Worm (Caenorhabditis elegans) whole organism, L4/young adult: ENCODE measurements around the gene lelo-3.

ENCODE experiments used
- W03F9.2 ChIP-seq: fragments of 150-350 bp; optimal IDR thresholded peaks from 2 replicates; lab custom pipeline; 2014; ENCODE audit warnings: missing biosample characterization, missing genetic modification characterization
- dao-5 ChIP-seq: sonication (generic microtip); optimal IDR thresholded peaks from 2 replicates; lab custom pipeline; 2016; ENCODE audit warnings: missing genotype, missing genetic modification characterization, moderate library complexity, missing compliant biosample characterization
- him-1 ChIP-seq: sonication (generic microtip); optimal IDR thresholded peaks from 2 replicates; lab custom pipeline; 2016; ENCODE audit warnings: missing genotype, missing genetic modification reagents, missing genetic modification characterization, missing compliant biosample characterization

The lelo-3 gene

ce11 chrX:6022469-6022868 is at the start of gene lelo-3:
Gene lelo-3, minus strand, starts transcription at chrX:6022569.
- no peak for TF ChIP-seq him-1 (tag; lab: Kevin White, UChicago)
- no peak for TF ChIP-seq W03F9.2 (tag; lab: Kevin White, UChicago)
- TF ChIP-seq dao-5 (tag; lab: Kevin White, UChicago) = no peak

DNA sequence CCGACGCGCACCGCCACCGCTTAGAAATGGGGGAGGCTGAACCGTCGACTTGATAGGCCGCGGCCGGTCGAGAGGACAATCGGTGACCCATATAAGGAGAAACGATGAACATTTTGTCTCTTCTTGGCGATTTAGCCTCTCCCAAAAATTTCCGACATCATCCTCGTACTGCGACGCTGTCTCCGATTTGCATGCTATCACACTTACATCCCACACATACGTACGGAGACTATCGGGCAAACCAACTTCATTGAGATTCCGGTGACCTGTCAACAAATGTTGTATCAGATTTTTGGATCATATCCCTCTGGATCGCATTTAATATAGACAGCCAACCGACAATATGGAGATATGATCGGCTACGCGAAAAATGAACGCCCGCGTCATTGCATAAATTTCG is 44.2 kb upstream of the lelo-3 start:
- TF ChIP-seq W03F9.2 (tag; lab: Kevin White, UChicago) (no peak), dao-5 (tag; lab: Kevin White, UChicago) (no peak), him-1 (tag; lab: Kevin White, UChicago) (no peak)

DNA sequence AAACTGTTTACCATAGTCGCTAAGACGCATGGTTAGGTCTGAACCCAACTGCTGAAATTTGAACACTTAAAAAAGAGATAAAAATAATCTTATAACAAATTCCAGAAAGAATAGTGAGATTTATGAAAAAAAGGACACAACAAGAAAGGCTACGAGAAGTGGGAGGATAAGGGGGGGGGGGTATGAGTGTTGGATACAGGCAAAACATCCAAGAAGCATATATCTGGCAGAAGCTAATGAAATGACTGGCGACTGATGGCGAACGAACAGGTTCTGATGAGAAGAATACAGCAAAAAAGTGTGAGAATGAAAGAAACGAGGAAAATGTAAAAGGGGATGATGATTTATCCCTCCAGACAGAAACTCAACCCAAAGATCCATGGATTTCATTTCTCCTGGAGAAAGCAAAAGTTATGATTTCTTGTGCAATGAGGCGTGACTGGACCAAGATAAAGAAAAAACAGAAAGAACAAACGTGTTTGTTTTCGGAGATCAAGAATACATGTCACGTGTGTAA is 43.6 kb upstream of the lelo-3 start, which contains the start of gene ptr-4:
Gene ptr-4 (minus strand): TSS at position 51 of the 517 bp plus-strand sequence.
- TF ChIP-seq dao-5 (tag; lab: Kevin White, UChicago) = no peak
- TF ChIP-seq him-1 (tag; lab: Kevin White, UChicago) = no peak
- TF ChIP-seq W03F9.2 (tag; lab: Kevin White, UChicago) = no peak

DNA sequence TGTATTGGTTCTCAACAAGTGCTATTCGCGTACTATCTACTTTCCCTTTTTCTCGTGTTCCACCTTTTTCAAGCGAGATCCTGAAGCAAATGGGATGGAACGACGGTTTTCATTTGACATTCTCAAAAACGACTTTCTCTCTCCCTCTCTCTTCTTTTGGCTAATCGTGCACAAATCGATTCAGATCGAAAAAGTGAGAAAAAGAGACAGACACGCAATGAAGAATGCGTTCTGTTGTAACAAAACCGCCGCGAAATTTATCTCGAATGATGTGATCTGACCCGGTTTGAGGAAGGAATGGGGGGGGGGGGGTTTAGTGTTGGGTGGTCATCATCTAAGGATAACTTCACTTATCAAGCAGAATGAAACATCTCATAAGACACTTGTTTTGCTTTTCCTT is 42.0 kb upstream of the lelo-3 start:
- TF ChIP-seq dao-5 (tag; lab: Kevin White, UChicago) = no peak
- TF ChIP-seq him-1 (tag; lab: Kevin White, UChicago) = no peak
- no peak for TF ChIP-seq W03F9.2 (tag; lab: Kevin White, UChicago)

ce11 chrX:6059163-6059782 is 36.9 kb upstream of the lelo-3 start:
- TF ChIP-seq him-1 (tag; lab: Kevin White, UChicago) (no peak), W03F9.2 (tag; lab: Kevin White, UChicago) (no peak), dao-5 (tag; lab: Kevin White, UChicago) (no peak)

- TF ChIP-seq him-1 (tag; lab: Kevin White, UChicago) (no peak), dao-5 (tag; lab: Kevin White, UChicago) (no peak)
Measured at ce11 chrX:6057580-6058305, 35.4 kb upstream of the lelo-3 start, which contains the start of gene gln-1. Gene gln-1, plus strand, starts transcription at chrX:6058255.

- no peak for TF ChIP-seq W03F9.2 (tag; lab: Kevin White, UChicago)
- TF ChIP-seq dao-5 (tag; lab: Kevin White, UChicago) = no peak
- no peak for TF ChIP-seq him-1 (tag; lab: Kevin White, UChicago)
Measured at ce11 chrX:6052744-6053143, 30.4 kb upstream of the lelo-3 start, which contains the start of gene C45B2.6. Gene C45B2.6, plus strand, starts transcription at chrX:6052879.

DNA sequence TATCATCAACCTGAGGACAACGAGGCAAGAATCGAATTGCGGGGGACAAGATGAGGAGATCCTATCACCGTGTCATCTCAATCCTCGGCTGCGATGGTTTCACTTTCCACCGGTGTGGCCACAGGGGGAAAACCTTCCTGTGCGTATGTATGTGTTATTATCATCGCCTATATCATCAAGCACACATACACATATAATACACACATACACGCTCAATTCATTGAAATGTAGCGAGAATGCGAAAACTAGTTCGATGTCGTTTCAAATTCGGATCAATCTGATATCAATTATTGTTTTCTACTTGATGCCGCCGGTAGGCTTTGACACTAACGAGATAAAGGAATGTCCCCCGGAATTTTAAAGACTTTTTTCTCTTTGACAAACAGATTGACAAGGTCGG is 28.5 kb upstream of the lelo-3 start:
- no peak for TF ChIP-seq him-1 (tag; lab: Kevin White, UChicago)
- no peak for TF ChIP-seq dao-5 (tag; lab: Kevin White, UChicago)
- TF ChIP-seq W03F9.2 (tag; lab: Kevin White, UChicago) = no peak

DNA sequence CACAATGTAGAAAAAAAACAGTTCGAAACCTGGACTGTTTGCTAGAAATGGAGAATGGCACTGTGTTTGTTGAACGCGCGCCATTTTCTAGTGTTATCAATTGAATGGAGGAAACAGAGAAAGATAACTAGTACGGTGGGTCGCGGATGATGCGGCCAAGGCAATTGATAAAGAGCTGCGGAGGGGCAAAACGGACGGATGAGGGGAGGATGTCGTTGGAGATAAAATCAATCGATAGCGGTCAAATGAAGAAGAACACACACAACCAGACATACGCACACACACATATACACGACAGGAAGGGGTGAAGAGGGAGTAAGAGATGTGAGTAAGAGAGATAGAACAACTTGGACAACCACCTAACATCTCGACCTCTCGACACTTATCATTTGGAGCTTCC is 27.7 kb upstream of the lelo-3 start:
- no peak for TF ChIP-seq dao-5 (tag; lab: Kevin White, UChicago)
- no peak for TF ChIP-seq W03F9.2 (tag; lab: Kevin White, UChicago)
- TF ChIP-seq him-1 (tag; lab: Kevin White, UChicago) = no peak

DNA sequence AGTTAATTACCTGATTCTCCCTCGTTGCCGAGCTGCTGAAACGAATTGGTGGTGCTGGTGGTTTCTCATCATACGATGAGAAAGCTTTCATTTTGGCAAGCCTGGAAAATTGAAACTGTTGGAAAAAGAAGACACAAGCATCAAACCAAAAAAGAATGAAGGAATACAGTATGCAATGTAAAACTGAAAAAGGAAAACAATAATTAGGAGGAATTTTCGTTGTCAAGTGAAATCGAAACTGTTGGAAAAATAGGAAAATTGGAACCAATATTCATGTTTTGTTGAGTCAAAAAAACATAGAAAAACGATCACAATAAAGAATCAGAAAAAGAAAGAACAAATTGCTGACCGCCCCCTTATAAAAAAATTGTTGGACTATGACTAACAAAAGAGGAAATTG is 26.1 kb upstream of the lelo-3 start, which contains the start of gene pak-1:
Gene pak-1 (minus strand): TSS at position 101 of the 400 bp plus-strand sequence.
- TF ChIP-seq dao-5 (tag; lab: Kevin White, UChicago) = no peak
- TF ChIP-seq him-1 (tag; lab: Kevin White, UChicago) = no peak
- no peak for TF ChIP-seq W03F9.2 (tag; lab: Kevin White, UChicago)

ce11 chrX:6043283-6043682 is 20.9 kb upstream of the lelo-3 start:
- TF ChIP-seq W03F9.2 (tag; lab: Kevin White, UChicago) (no peak), dao-5 (tag; lab: Kevin White, UChicago) (no peak), him-1 (tag; lab: Kevin White, UChicago) (no peak)

DNA sequence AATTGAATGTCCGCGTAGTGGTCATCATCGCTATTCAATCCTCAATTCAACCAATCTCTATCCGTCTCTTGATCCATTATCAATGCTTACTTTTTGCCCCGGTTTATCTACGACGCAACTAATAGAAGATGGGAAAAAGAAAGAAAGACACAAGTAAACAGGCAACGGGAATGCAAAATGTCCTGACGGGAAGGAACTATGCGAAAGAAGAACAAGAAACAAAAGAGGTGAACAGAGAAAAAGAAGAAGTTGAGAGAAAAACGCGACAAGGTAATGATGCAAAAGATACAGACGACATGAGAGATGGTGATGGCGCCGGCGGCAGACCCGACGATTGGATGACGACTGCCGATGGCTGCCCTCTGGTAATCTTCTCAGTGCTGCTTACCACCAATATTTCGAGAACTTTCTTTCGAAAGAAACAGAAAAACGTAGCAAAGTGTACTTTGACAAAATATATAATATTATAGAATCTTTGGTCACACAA is 19.7 kb upstream of the lelo-3 start:
- peak; percentile 58 for TF ChIP-seq W03F9.2 (tag; lab: Kevin White, UChicago)
- TF ChIP-seq him-1 (tag; lab: Kevin White, UChicago) = no peak
- TF ChIP-seq dao-5 (tag; lab: Kevin White, UChicago) = no peak

- no peak for TF ChIP-seq him-1 (tag; lab: Kevin White, UChicago)
- no peak for TF ChIP-seq W03F9.2 (tag; lab: Kevin White, UChicago)
- TF ChIP-seq dao-5 (tag; lab: Kevin White, UChicago) = no peak
Measured at ce11 chrX:6041094-6041441, 18.7 kb upstream of the lelo-3 start.
